Worm (Caenorhabditis elegans): Measurements from ENCODE around the gene Y58A7A.2.

ce11 chrV:5098925-5099324 lies 26.9 kb upstream of the Y58A7A.2 start, which contains the start of gene unc-46:
- no peak for TF ChIP-seq zag-1 (tag; optimal IDR thresholded peaks at IDR 0.05)
- TF ChIP-seq pha-4 (tag; optimal IDR thresholded peaks at IDR 0.05), result no peak
- TF ChIP-seq nhr-11 (tag; optimal IDR thresholded peaks at IDR 0.05), result no peak
- no peak for TF ChIP-seq unc-39 (tag; optimal IDR thresholded peaks at IDR 0.05)
- TF ChIP-seq daf-12 (tag; optimal IDR thresholded peaks at IDR 0.05), result no peak
- TF ChIP-seq ceh-16 (tag; optimal IDR thresholded peaks at IDR 0.05), result no peak
- TF ChIP-seq ZK546.5 (tag; optimal IDR thresholded peaks at IDR 0.05), result no peak
- no peak for TF ChIP-seq nhr-25 (tag; optimal IDR thresholded peaks at IDR 0.05)
- TF ChIP-seq ztf-11 (tag; optimal IDR thresholded peaks at IDR 0.05), result no peak
- no peak for TF ChIP-seq ama-1 (optimal IDR thresholded peaks at IDR 0.05)
- no peak for TF ChIP-seq elt-3 (tag; optimal IDR thresholded peaks at IDR 0.05)
- no peak for TF ChIP-seq nhr-76 (tag; optimal IDR thresholded peaks at IDR 0.05)
- no peak for TF ChIP-seq sea-2 (GFP tag; optimal IDR thresholded peaks at IDR 0.05)

Measured in whole organism, L3 larva.